Worm (Caenorhabditis elegans) whole organism, L1 larva: ENCODE data around the gene sodh-2.

Source experiments
- C16A3.4 ChIP-seq: fragments of 150-350 bp; optimal IDR thresholded peaks from 2 replicates; lab custom pipeline; 2014; ENCODE audit warnings: missing biosample characterization, missing genetic modification characterization
- C34B4.2 ChIP-seq: sonication (generic microtip); optimal IDR thresholded peaks from 2 replicates; lab custom pipeline; 2017; ENCODE audit warnings: mild to moderate bottlenecking, missing genetic modification characterization, missing compliant biosample characterization
- aha-1 ChIP-seq: fragments of 150-350 bp; optimal IDR thresholded peaks from 2 replicates; lab custom pipeline; 2014; ENCODE audit warnings: missing biosample characterization, missing genetic modification characterization
- aly-2 ChIP-seq: fragments of 150-350 bp; optimal IDR thresholded peaks from 2 replicates; lab custom pipeline; 2014; ENCODE audit warnings: missing biosample characterization, missing genetic modification characterization
- ceh-63 ChIP-seq: fragments of 200-800 bp; sonication (Bioruptor generic); optimal IDR thresholded peaks from 2 replicates; lab custom pipeline; 2018; ENCODE audit warnings: mild to moderate bottlenecking, missing genetic modification characterization, missing compliant biosample characterization
- ceh-90 ChIP-seq: sonication (generic microtip); optimal IDR thresholded peaks from 2 replicates; lab custom pipeline; 2016; ENCODE audit warnings: missing genetic modification characterization, missing compliant biosample characterization
- ces-1 ChIP-seq: fragments of 150-350 bp; optimal IDR thresholded peaks from 2 replicates; lab custom pipeline; 2014; ENCODE audit warnings: missing biosample characterization, missing genetic modification reagents, missing genetic modification characterization
- efl-1 ChIP-seq, 4 experiments: fragments of 150-350 bp; optimal IDR thresholded peaks in 3 of 4; peaks in 1 of 4; 1 replicate in 1 of 4; 2 replicates in 3 of 4; lab custom pipeline; 2014; ENCODE audit warnings: missing biosample characterization in 2 of 4, missing genetic modification characterization in 2 of 4, missing genetic modification reagents in 2 of 4
- egl-13 ChIP-seq: sonication (generic microtip); optimal IDR thresholded peaks from 2 replicates; lab custom pipeline; 2016; ENCODE audit warnings: missing genotype, missing genetic modification reagents, missing genetic modification characterization, missing compliant biosample characterization
- ets-5 ChIP-seq: fragments of 200-800 bp; sonication (Bioruptor generic); IDR thresholded peaks from 2 replicates; pipeline ENCODE4 v1.3.6; 2022; ENCODE audit warnings: missing genetic modification characterization, missing compliant biosample characterization
- fkh-4 ChIP-seq: sonication (generic microtip); optimal IDR thresholded peaks from 2 replicates; lab custom pipeline; 2016; ENCODE audit warnings: missing compliant biosample characterization, missing genetic modification characterization, borderline replicate concordance
- fkh-8 ChIP-seq: sonication (generic microtip); optimal IDR thresholded peaks from 2 replicates; lab custom pipeline; 2016; ENCODE audit warnings: mild to moderate bottlenecking, missing genetic modification characterization, missing compliant biosample characterization
- grh-1 ChIP-seq: fragments of 200-800 bp; sonication (Bioruptor generic); IDR thresholded peaks from 2 replicates; pipeline ENCODE4 v1.3.6; 2022; ENCODE audit warnings: missing genetic modification reagents, missing genetic modification characterization, missing compliant biosample characterization
- hlh-17 ChIP-seq: fragments of 200-800 bp; sonication (Bioruptor generic); optimal IDR thresholded peaks from 2 replicates; lab custom pipeline; 2018; ENCODE audit warnings: missing genetic modification characterization, mild to moderate bottlenecking, missing compliant biosample characterization, moderate library complexity, borderline replicate concordance
- irx-1 ChIP-seq: sonication (generic microtip); optimal IDR thresholded peaks from 2 replicates; lab custom pipeline; 2016; ENCODE audit warnings: missing genetic modification characterization, missing compliant biosample characterization
- lin-13 ChIP-seq: fragments of 150-350 bp; optimal IDR thresholded peaks from 2 replicates; lab custom pipeline; 2014; ENCODE audit warnings: missing biosample characterization, missing genetic modification reagents, missing genetic modification characterization
- lin-14 ChIP-seq: fragments of 200-800 bp; sonication (Bioruptor generic); optimal IDR thresholded peaks from 2 replicates; lab custom pipeline; 2018; ENCODE audit warnings: mild to moderate bottlenecking, missing genetic modification characterization, moderate library complexity, missing compliant biosample characterization
- lin-35 ChIP-seq, 2 experiments: fragments of 150-350 bp; optimal IDR thresholded peaks; 2 replicates each; lab custom pipeline; 2014; ENCODE audit warnings: missing biosample characterization in 2 of 2, missing genetic modification characterization in 2 of 2, missing genetic modification reagents in 2 of 2
- lir-3 ChIP-seq: sonication (generic microtip); optimal IDR thresholded peaks from 2 replicates; lab custom pipeline; 2016; ENCODE audit warnings: mild to moderate bottlenecking, missing genetic modification characterization, moderate library complexity, missing compliant biosample characterization; ENCODE audit not compliant: poor library complexity
- lsy-2 ChIP-seq, 2 experiments: fragments of 150-350 bp; optimal IDR thresholded peaks; 2 replicates each; lab custom pipeline; 2014; ENCODE audit warnings: missing biosample characterization in 2 of 2, missing genetic modification characterization in 2 of 2
- mab-9 ChIP-seq: fragments of 200-800 bp; sonication (Bioruptor generic); IDR thresholded peaks from 2 replicates; pipeline ENCODE4 v1.3.6; 2022; ENCODE audit warnings: missing genetic modification reagents, missing genetic modification characterization, missing compliant biosample characterization
- mdl-1 ChIP-seq, 2 experiments: fragments of 150-350 bp; optimal IDR thresholded peaks; 2 replicates each; lab custom pipeline; 2014 to 2017; ENCODE audit warnings: missing biosample characterization in 2 of 2, missing genetic modification characterization in 2 of 2, inconsistent platforms in 1 of 2
- nhr-11 ChIP-seq: fragments of 150-350 bp; optimal IDR thresholded peaks from 2 replicates; lab custom pipeline; 2014; ENCODE audit warnings: missing biosample characterization, missing genetic modification characterization
- nhr-12 ChIP-seq: sonication (generic microtip); optimal IDR thresholded peaks from 2 replicates; lab custom pipeline; 2017; ENCODE audit warnings: missing biosample characterization, missing genetic modification characterization
- nhr-19 ChIP-seq: fragments of 200-800 bp; sonication (Bioruptor generic); conservative IDR thresholded peaks from 2 replicates; pipeline ENCODE4 v1.3.6; 2022; ENCODE audit warnings: missing genetic modification characterization, missing compliant biosample characterization
- nhr-20 ChIP-seq: sonication (generic microtip); optimal IDR thresholded peaks from 2 replicates; lab custom pipeline; 2016; ENCODE audit warnings: mild to moderate bottlenecking, missing genetic modification characterization, missing compliant biosample characterization
- nhr-237 ChIP-seq: fragments of 150-350 bp; optimal IDR thresholded peaks from 2 replicates; lab custom pipeline; 2014; ENCODE audit warnings: missing biosample characterization, missing genetic modification characterization
- nhr-47 ChIP-seq: sonication (generic microtip); optimal IDR thresholded peaks from 2 replicates; lab custom pipeline; 2016; ENCODE audit warnings: mild to moderate bottlenecking, missing genetic modification characterization, moderate library complexity, missing compliant biosample characterization
- nhr-71 ChIP-seq: sonication (generic microtip); optimal IDR thresholded peaks from 2 replicates; lab custom pipeline; 2016; ENCODE audit warnings: mild to moderate bottlenecking, missing genetic modification characterization, moderate library complexity, missing compliant biosample characterization
- nhr-84 ChIP-seq: sonication (generic microtip); optimal IDR thresholded peaks from 2 replicates; lab custom pipeline; 2017; ENCODE audit warnings: missing biosample characterization, missing genetic modification characterization
- pag-3 ChIP-seq: sonication (generic microtip); optimal IDR thresholded peaks from 2 replicates; lab custom pipeline; 2017; ENCODE audit warnings: missing genetic modification characterization, mild to moderate bottlenecking, missing compliant biosample characterization, antibody characterized with exemption, borderline replicate concordance; ENCODE audit not compliant: insufficient read depth
- skn-1 ChIP-seq: fragments of 150-350 bp; optimal IDR thresholded peaks from 2 replicates; lab custom pipeline; 2014; ENCODE audit warnings: missing biosample characterization, missing genetic modification characterization
- sptf-1 ChIP-seq: fragments of 150-350 bp; optimal IDR thresholded peaks from 2 replicates; lab custom pipeline; 2014; ENCODE audit warnings: missing biosample characterization, missing genetic modification characterization
- sup-37 ChIP-seq: fragments of 200-800 bp; sonication (Bioruptor generic); optimal IDR thresholded peaks from 2 replicates; lab custom pipeline; 2018; ENCODE audit warnings: mild to moderate bottlenecking, missing genetic modification characterization, missing compliant biosample characterization
- swsn-7 ChIP-seq: sonication (generic microtip); optimal IDR thresholded peaks from 2 replicates; lab custom pipeline; 2016; ENCODE audit warnings: missing genetic modification characterization, missing compliant biosample characterization
- tbx-2 ChIP-seq: sonication (generic microtip); optimal IDR thresholded peaks from 2 replicates; lab custom pipeline; 2016; ENCODE audit warnings: missing genetic modification characterization, missing compliant biosample characterization
- unc-86 ChIP-seq: sonication (generic microtip); optimal IDR thresholded peaks from 2 replicates; lab custom pipeline; 2016; ENCODE audit warnings: missing genetic modification characterization, missing compliant biosample characterization

Gene sodh-2

ce11 chrV:11857756-11858155 is 33.3 kb downstream of the sodh-2 start:
- TF ChIP-seq efl-1 (optimal IDR thresholded peaks at IDR 0.05; lab: Kevin White, UChicago), result no peak
- peak in 1 of 2 experiments; percentile 38 for TF ChIP-seq efl-1 (GFP tag; optimal IDR thresholded peaks at IDR 0.05 in 1 of 2; lab: Kevin White, UChicago)
- TF ChIP-seq fkh-4 (tag; lab: Kevin White, UChicago), result no peak

- no peak for TF ChIP-seq lin-13
- no peak for TF ChIP-seq nhr-19 (GFP tag; lab: Robert Waterston, UW)
- TF ChIP-seq C34B4.2 (tag; lab: Kevin White, UChicago), result no peak
- no peak for TF ChIP-seq nhr-12 (tag; lab: Kevin White, UChicago)
Observed at ce11 chrV:11856022-11856421, 35.0 kb downstream of the sodh-2 start.

DNA sequence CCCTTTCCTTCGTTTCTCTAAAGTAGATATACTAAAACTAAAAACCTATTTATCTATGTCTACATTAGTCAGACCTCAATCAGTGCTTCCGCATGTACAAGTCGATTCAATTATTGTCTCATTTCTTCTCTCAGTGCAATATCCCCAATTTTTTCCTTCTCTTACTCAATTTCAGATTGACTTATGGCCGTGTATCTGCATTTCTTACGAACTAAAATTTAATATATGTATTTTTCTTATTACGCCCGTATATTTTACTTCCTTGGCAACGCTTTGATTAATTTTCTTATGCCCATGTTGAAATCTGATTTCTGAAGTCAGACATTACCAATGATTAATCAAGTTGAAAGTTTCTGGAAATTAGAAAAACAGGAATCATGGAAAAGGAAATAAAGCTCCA is 36.1 kb downstream of the sodh-2 start:
- TF ChIP-seq lin-14 (GFP tag; lab: Kevin White, UChicago) (peak; percentile 75), nhr-71 (tag; lab: Kevin White, UChicago) (peak; percentile 64), nhr-11 (tag; lab: Kevin White, UChicago) (peak; percentile 54), fkh-8 (tag; lab: Kevin White, UChicago) (peak; percentile 82), ets-5 (no peak), tbx-2 (peak; percentile 27), pag-3 (tag; lab: Kevin White, UChicago) (no peak), lsy-2 (tag; optimal IDR thresholded peaks at IDR 0.05; lab: Kevin White, UChicago) (peak; percentile 1 to 20), nhr-47 (peak; percentile 60), mdl-1 (tag; optimal IDR thresholded peaks at IDR 0.05; lab: Kevin White, UChicago) (no peak), egl-13 (tag; lab: Kevin White, UChicago) (no peak), nhr-237 (peak; percentile 54), swsn-7 (peak; percentile 29), aly-2 (tag; lab: Kevin White, UChicago) (no peak), C16A3.4 (tag; lab: Kevin White, UChicago) (no peak), nhr-20 (tag; lab: Kevin White, UChicago) (peak; percentile 20)

- peak; percentile 40 for TF ChIP-seq lin-14 (GFP tag; lab: Kevin White, UChicago)
- no peak for TF ChIP-seq nhr-84 (tag; lab: Kevin White, UChicago)
- no peak for TF ChIP-seq ces-1
- TF ChIP-seq efl-1 (optimal IDR thresholded peaks at IDR 0.05; lab: Kevin White, UChicago), result no peak
- TF ChIP-seq efl-1 (GFP tag; optimal IDR thresholded peaks at IDR 0.05 in 1 of 2; lab: Kevin White, UChicago), result no peak
- TF ChIP-seq lin-35 (GFP tag; optimal IDR thresholded peaks at IDR 0.05; lab: Kevin White, UChicago), result peak in 1 of 2 experiments; percentile 5
- no peak for TF ChIP-seq nhr-11 (tag; lab: Kevin White, UChicago)
- no peak for TF ChIP-seq nhr-20 (tag; lab: Kevin White, UChicago)
- TF ChIP-seq irx-1 (tag; lab: Kevin White, UChicago), result no peak
- peak; percentile 30 for TF ChIP-seq skn-1 (tag; lab: Kevin White, UChicago)
- no peak for TF ChIP-seq mab-9 (GFP tag; lab: Robert Waterston, UW)
- no peak for TF ChIP-seq sptf-1 (tag; lab: Kevin White, UChicago)
- no peak for TF ChIP-seq ceh-90 (tag; lab: Kevin White, UChicago)
- TF ChIP-seq sup-37, result no peak
- no peak for TF ChIP-seq aha-1
- TF ChIP-seq fkh-8 (tag; lab: Kevin White, UChicago), result no peak
- peak; percentile 28 for TF ChIP-seq nhr-71 (tag; lab: Kevin White, UChicago)
- peak; percentile 23 for TF ChIP-seq unc-86 (tag; lab: Kevin White, UChicago)
Observed at ce11 chrV:11853723-11854122, 37.3 kb downstream of the sodh-2 start.

DNA sequence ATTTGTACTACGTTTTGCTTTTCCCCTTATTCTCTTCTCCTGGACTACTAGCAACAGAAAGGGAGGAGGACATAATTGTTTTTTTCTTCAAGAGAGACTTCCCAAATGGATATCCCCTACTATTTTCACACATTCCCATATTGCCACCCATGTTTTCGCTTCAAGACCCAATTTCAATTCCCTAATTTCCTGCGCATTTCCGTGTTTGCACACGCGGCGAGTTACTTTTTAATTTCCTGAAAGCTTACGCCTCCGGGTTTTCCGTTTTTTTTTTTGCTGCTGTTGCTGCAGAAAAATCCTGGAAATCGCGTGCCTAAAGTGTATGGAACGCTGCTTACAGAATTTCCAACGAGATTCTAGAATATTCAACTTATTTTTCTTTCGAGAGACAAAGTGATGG is 38.7 kb downstream of the sodh-2 start:
- TF ChIP-seq fkh-8 (tag; lab: Kevin White, UChicago), result peak; percentile 60
- TF ChIP-seq lir-3 (tag; lab: Kevin White, UChicago), result no peak
- TF ChIP-seq nhr-47, result peak; percentile 34
- no peak for TF ChIP-seq hlh-17 (GFP tag; lab: Kevin White, UChicago)
- no peak for TF ChIP-seq efl-1 (optimal IDR thresholded peaks at IDR 0.05; lab: Kevin White, UChicago)
- TF ChIP-seq efl-1 (GFP tag; optimal IDR thresholded peaks at IDR 0.05 in 1 of 2; lab: Kevin White, UChicago), result peak in 1 of 2 experiments; percentile 83
- TF ChIP-seq ceh-63 (GFP tag; lab: Kevin White, UChicago), result no peak
- TF ChIP-seq lin-14 (GFP tag; lab: Kevin White, UChicago), result peak; percentile 24
- no peak for TF ChIP-seq grh-1 (GFP tag; lab: Robert Waterston, UW)
- TF ChIP-seq, all 84 proteins: peak for 4
